Worm (Caenorhabditis elegans) whole organism, early embryonic: ENCODE results near the gene srz-62.

ENCODE experiments used
- B0310.2 ChIP-seq: sonication (generic microtip); optimal IDR thresholded peaks from 2 replicates; lab custom pipeline; 2016; ENCODE audit warnings: mild to moderate bottlenecking, missing genetic modification characterization, missing compliant biosample characterization
- F13C5.2 ChIP-seq: sonication (generic microtip); optimal IDR thresholded peaks from 2 replicates; lab custom pipeline; 2017; ENCODE audit warnings: mild to moderate bottlenecking, missing genetic modification characterization, inconsistent platforms, missing compliant biosample characterization
- aly-1 ChIP-seq: sonication (generic microtip); optimal IDR thresholded peaks from 2 replicates; lab custom pipeline; 2016; ENCODE audit warnings: missing genetic modification characterization, missing compliant biosample characterization
- ama-1 ChIP-seq: fragments of 150-350 bp; optimal IDR thresholded peaks from 2 replicates; lab custom pipeline; 2014
- ceh-13 ChIP-seq: fragments of 200-800 bp; sonication (Bioruptor generic); optimal IDR thresholded peaks from 2 replicates; lab custom pipeline; 2018; ENCODE audit warnings: mild to moderate bottlenecking, missing genetic modification characterization, missing compliant biosample characterization
- ceh-36 ChIP-seq: sonication (generic microtip); optimal IDR thresholded peaks from 2 replicates; lab custom pipeline; 2016; ENCODE audit warnings: missing genetic modification characterization, inconsistent platforms, missing compliant biosample characterization
- ets-7 ChIP-seq: sonication (generic microtip); optimal IDR thresholded peaks from 2 replicates; lab custom pipeline; 2016; ENCODE audit warnings: missing genotype, missing genetic modification characterization, missing compliant biosample characterization
- flt-1 ChIP-seq: fragments of 200-800 bp; sonication (Bioruptor generic); IDR thresholded peaks from 2 replicates; pipeline ENCODE4 v1.3.6; 2022; ENCODE audit warnings: missing genetic modification characterization, missing compliant biosample characterization
- hmbx-1 ChIP-seq: sonication (generic microtip); optimal IDR thresholded peaks from 2 replicates; lab custom pipeline; 2016; ENCODE audit warnings: mild to moderate bottlenecking, missing genetic modification characterization, missing compliant biosample characterization
- hmg-4 ChIP-seq: fragments of 200-800 bp; sonication (Bioruptor generic); optimal IDR thresholded peaks from 2 replicates; lab custom pipeline; 2018; ENCODE audit warnings: mild to moderate bottlenecking, missing genetic modification characterization, missing compliant biosample characterization
- hnd-1 ChIP-seq: sonication (generic microtip); optimal IDR thresholded peaks from 2 replicates; lab custom pipeline; 2016; ENCODE audit warnings: missing genetic modification characterization, missing compliant biosample characterization
- pes-1 ChIP-seq: fragments of 200-800 bp; sonication (Bioruptor generic); IDR thresholded peaks from 2 replicates; pipeline ENCODE4 v1.3.6; 2022; ENCODE audit warnings: missing genetic modification reagents, missing genetic modification characterization, missing compliant biosample characterization
- scrt-1 ChIP-seq: fragments of 200-800 bp; sonication (Bioruptor generic); IDR thresholded peaks from 2 replicates; pipeline ENCODE4 v1.3.6; 2022; ENCODE audit warnings: missing genetic modification characterization, missing compliant biosample characterization
- sea-1 ChIP-seq: fragments of 200-800 bp; sonication (Bioruptor generic); conservative IDR thresholded peaks from 2 replicates; pipeline ENCODE4 v1.3.6; 2022; ENCODE audit warnings: missing genetic modification characterization, missing compliant biosample characterization
- tbx-11 ChIP-seq: fragments of 200-800 bp; sonication (Bioruptor generic); IDR thresholded peaks from 2 replicates; pipeline ENCODE4 v1.3.6; 2022; ENCODE audit warnings: missing genetic modification characterization, missing compliant biosample characterization
- tbx-37 ChIP-seq: fragments of 200-800 bp; sonication (Bioruptor generic); conservative IDR thresholded peaks from 2 replicates; pipeline ENCODE4 v1.3.6; 2022; ENCODE audit warnings: missing genetic modification reagents, missing genetic modification characterization, missing compliant biosample characterization
- tra-4 ChIP-seq: sonication (generic microtip); optimal IDR thresholded peaks from 2 replicates; lab custom pipeline; 2017; ENCODE audit warnings: missing genetic modification characterization, missing compliant biosample characterization

srz-62 gene

ce11 chrIV:3899719-3900554 is at the start of gene srz-62:
Gene srz-62 (plus strand): TSS chrIV:3900504.
- TF ChIP-seq hnd-1 (tag; lab: Kevin White, UChicago) (no peak), pes-1 (GFP tag; lab: Robert Waterston, UW) (no peak), tra-4 (tag; lab: Kevin White, UChicago) (no peak), scrt-1 (GFP tag; lab: Robert Waterston, UW) (no peak)

- no peak for TF ChIP-seq B0310.2 (tag; lab: Kevin White, UChicago)
- TF ChIP-seq aly-1 (tag; lab: Kevin White, UChicago): no peak
- no peak for TF ChIP-seq ets-7
- TF ChIP-seq ceh-36: no peak
- TF ChIP-seq tbx-11 (GFP tag; lab: Robert Waterston, UW): no peak
- no peak for TF ChIP-seq tbx-37 (GFP tag; lab: Robert Waterston, UW)
- TF ChIP-seq pes-1 (GFP tag; lab: Robert Waterston, UW): no peak
- no peak for TF ChIP-seq ama-1 (lab: Kevin White, UChicago)
These were observed 46.7 kb upstream of the srz-62 start for ce11 chrIV:3853557-3853956.

- peak; percentile 20 for TF ChIP-seq aly-1 (tag; lab: Kevin White, UChicago)
- no peak for TF ChIP-seq tra-4 (tag; lab: Kevin White, UChicago)
These were observed 45.7 kb upstream of the srz-62 start for ce11 chrIV:3854606-3855005.

DNA sequence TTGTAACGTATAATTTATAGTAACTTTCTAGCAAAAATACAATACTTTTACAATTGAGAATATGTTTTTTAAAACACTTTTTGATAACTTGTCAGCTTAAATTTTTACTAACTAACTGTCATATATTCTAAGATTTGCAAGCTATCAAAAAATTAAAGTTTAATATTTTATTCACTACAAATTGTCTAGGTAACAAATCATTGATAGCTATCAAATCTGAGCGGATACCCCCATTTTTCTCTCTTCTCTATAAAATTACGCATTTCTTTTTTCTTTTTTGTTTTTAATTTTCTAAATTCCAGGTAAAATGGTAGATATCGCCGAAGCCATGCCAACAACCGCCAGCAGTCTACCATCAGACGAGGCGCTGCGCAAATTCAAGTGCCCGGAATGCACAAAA is 44.8 kb upstream of the srz-62 start, which contains the start of gene zag-1:
Gene zag-1, plus strand, starts transcription at position 301 of the 400 bp plus-strand sequence.
- TF ChIP-seq ceh-36 (no peak), hmbx-1 (tag; lab: Kevin White, UChicago) (no peak), pes-1 (GFP tag; lab: Robert Waterston, UW) (no peak), ama-1 (lab: Kevin White, UChicago) (no peak), tbx-11 (GFP tag; lab: Robert Waterston, UW) (no peak), tbx-37 (GFP tag; lab: Robert Waterston, UW) (no peak), flt-1 (no peak), F13C5.2 (tag; lab: Kevin White, UChicago) (no peak), tra-4 (tag; lab: Kevin White, UChicago) (no peak), hmg-4 (GFP tag; lab: Kevin White, UChicago) (no peak), aly-1 (tag; lab: Kevin White, UChicago) (no peak), ceh-13 (GFP tag; lab: Kevin White, UChicago) (no peak), B0310.2 (tag; lab: Kevin White, UChicago) (no peak), hnd-1 (tag; lab: Kevin White, UChicago) (no peak), sea-1 (GFP tag; lab: Robert Waterston, UW) (no peak), ets-7 (no peak), scrt-1 (GFP tag; lab: Robert Waterston, UW) (no peak)

DNA sequence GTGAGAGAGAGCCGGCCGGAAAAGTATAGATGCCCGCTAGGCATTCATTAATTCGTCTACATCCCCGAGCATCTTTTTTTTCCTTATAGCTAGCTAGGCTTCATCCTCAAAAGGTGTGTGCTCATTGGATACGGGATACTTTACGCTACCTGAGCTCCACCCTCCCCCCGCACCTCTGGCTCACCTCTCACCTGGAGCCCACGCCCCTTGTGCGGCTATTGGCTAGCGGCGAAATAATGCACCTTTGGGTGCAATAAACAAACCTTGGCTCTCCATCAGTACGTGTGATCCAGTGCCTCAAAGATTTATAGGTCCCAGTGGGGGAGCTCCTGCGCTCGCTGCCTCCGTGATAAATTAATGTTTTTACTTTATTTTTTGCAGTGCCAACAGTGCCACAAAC is 44.1 kb upstream of the srz-62 start:
- no peak for TF ChIP-seq ceh-13 (GFP tag; lab: Kevin White, UChicago)
- TF ChIP-seq F13C5.2 (tag; lab: Kevin White, UChicago): no peak
- no peak for TF ChIP-seq sea-1 (GFP tag; lab: Robert Waterston, UW)
- TF ChIP-seq pes-1 (GFP tag; lab: Robert Waterston, UW): 0 out of 2 replicates have a peak, but pooled peaks have one; percentile 18
- TF ChIP-seq hmg-4 (GFP tag; lab: Kevin White, UChicago): peak; percentile 15

DNA sequence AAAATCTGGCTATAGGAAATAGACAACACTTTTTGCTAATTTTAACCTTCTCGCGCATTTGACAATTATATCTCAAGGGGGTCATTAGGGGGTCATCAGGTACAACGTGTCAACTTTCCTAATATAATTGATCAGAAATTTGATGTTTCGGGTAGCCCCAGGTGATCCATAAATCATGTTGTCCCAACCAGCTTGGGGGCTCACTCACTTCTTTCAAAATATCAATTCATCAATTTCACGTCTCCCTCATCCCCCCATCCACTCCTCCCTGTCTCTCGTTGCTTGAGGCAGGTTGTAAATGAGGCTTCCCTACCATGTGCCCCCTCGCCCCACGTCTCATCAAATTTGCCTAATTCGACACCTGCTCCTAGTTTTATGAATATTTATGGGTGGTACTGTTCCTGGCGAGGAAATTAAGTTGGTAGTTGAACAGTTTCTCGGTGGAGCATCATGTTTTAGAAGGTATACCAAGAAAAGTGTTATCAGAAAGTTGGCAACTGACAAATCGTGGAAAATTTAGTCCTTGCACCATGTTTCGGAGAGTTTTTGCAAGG is 42.2 kb upstream of the srz-62 start:
- TF ChIP-seq tbx-37 (GFP tag; lab: Robert Waterston, UW): no peak
- TF ChIP-seq ceh-36: no peak
- no peak for TF ChIP-seq B0310.2 (tag; lab: Kevin White, UChicago)
- TF ChIP-seq tbx-11 (GFP tag; lab: Robert Waterston, UW): no peak
- TF ChIP-seq hmg-4 (GFP tag; lab: Kevin White, UChicago): no peak
- no peak for TF ChIP-seq ceh-13 (GFP tag; lab: Kevin White, UChicago)
- no peak for TF ChIP-seq tra-4 (tag; lab: Kevin White, UChicago)

DNA sequence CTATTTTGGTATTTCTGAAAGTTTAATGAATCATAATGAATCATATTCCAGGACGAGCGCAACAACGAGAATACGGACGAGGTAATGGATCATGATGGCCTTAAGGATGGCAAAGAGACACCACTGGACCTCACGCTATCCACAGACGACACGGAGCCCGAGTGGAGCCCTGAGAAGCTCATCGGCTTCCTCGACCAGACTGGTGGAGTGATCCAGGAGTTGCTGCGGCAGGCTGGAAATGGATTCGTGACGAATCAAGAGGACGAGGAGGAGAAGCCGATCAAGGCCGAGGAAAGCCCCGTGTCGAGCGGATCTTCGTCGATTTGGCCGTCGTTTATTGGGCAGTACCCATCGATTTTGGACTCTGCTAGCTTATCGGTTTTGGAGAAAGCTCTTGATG is 40.8 kb upstream of the srz-62 start:
- TF ChIP-seq hmbx-1 (tag; lab: Kevin White, UChicago) (no peak), aly-1 (tag; lab: Kevin White, UChicago) (no peak), ceh-36 (no peak), sea-1 (GFP tag; lab: Robert Waterston, UW) (no peak), B0310.2 (tag; lab: Kevin White, UChicago) (no peak), hnd-1 (tag; lab: Kevin White, UChicago) (no peak), ets-7 (no peak), ama-1 (lab: Kevin White, UChicago) (no peak), flt-1 (no peak)

- TF ChIP-seq ets-7 (no peak), ama-1 (lab: Kevin White, UChicago) (no peak), sea-1 (GFP tag; lab: Robert Waterston, UW) (no peak), hmbx-1 (tag; lab: Kevin White, UChicago) (no peak), ceh-36 (no peak), tbx-11 (GFP tag; lab: Robert Waterston, UW) (no peak), hnd-1 (tag; lab: Kevin White, UChicago) (no peak), flt-1 (no peak), aly-1 (tag; lab: Kevin White, UChicago) (no peak), scrt-1 (GFP tag; lab: Robert Waterston, UW) (no peak), pes-1 (GFP tag; lab: Robert Waterston, UW) (no peak), tra-4 (tag; lab: Kevin White, UChicago) (no peak), F13C5.2 (tag; lab: Kevin White, UChicago) (no peak), B0310.2 (tag; lab: Kevin White, UChicago) (no peak), ceh-13 (GFP tag; lab: Kevin White, UChicago) (no peak), tbx-37 (GFP tag; lab: Robert Waterston, UW) (no peak)
These were observed 39.9 kb upstream of the srz-62 start for ce11 chrIV:3860419-3860818.
